Worm (Caenorhabditis elegans) whole organism, L2 larva: ENCODE measurements around the gene grsp-4.

Experiments
- C34F6.9 ChIP-seq: fragments of 150-350 bp; optimal IDR thresholded peaks from 2 replicates; lab custom pipeline; 2014; ENCODE audit warnings: missing biosample characterization, missing genetic modification characterization
- R02D3.7 ChIP-seq: fragments of 150-350 bp; optimal IDR thresholded peaks from 2 replicates; lab custom pipeline; 2014; ENCODE audit warnings: missing biosample characterization, missing genetic modification characterization
- Y55F3AM.14 ChIP-seq: fragments of 200-800 bp; sonication (Bioruptor generic); optimal IDR thresholded peaks from 2 replicates; lab custom pipeline; 2018; ENCODE audit warnings: mild to moderate bottlenecking, missing genetic modification characterization, missing compliant biosample characterization
- alr-1 ChIP-seq: fragments of 150-350 bp; optimal IDR thresholded peaks from 2 replicates; lab custom pipeline; 2014; ENCODE audit warnings: missing biosample characterization, missing genetic modification characterization
- aly-2 ChIP-seq: fragments of 150-350 bp; optimal IDR thresholded peaks from 2 replicates; lab custom pipeline; 2014; ENCODE audit warnings: missing biosample characterization, missing genetic modification characterization
- ama-1 ChIP-seq: fragments of 150-350 bp; optimal IDR thresholded peaks from 2 replicates; lab custom pipeline; 2018; ENCODE audit warnings: inconsistent platforms
- ceh-82 ChIP-seq: fragments of 150-350 bp; optimal IDR thresholded peaks from 2 replicates; lab custom pipeline; 2014; ENCODE audit warnings: missing biosample characterization, missing genetic modification characterization
- crh-2 ChIP-seq: sonication (generic microtip); optimal IDR thresholded peaks from 2 replicates; lab custom pipeline; 2017; ENCODE audit warnings: missing biosample characterization, missing genetic modification characterization
- dmd-4 ChIP-seq: sonication (generic microtip); optimal IDR thresholded peaks from 2 replicates; lab custom pipeline; 2017; ENCODE audit warnings: missing biosample characterization, missing genetic modification characterization
- egl-27 ChIP-seq: sonication (generic microtip); optimal IDR thresholded peaks from 3 replicates; lab custom pipeline; 2017; ENCODE audit warnings: missing biosample characterization, missing genetic modification reagents, missing genetic modification characterization
- fos-1 ChIP-seq: fragments of 150-350 bp; optimal IDR thresholded peaks from 2 replicates; lab custom pipeline; 2014; ENCODE audit warnings: missing biosample characterization, missing genetic modification characterization
- gmeb-1 ChIP-seq: fragments of 150-350 bp; optimal IDR thresholded peaks from 2 replicates; lab custom pipeline; 2014; ENCODE audit warnings: missing biosample characterization, missing genetic modification characterization
- lin-11 ChIP-seq: fragments of 150-350 bp; sonication (generic microtip); optimal IDR thresholded peaks from 2 replicates; lab custom pipeline; 2014; ENCODE audit warnings: missing biosample characterization, missing genetic modification characterization, inconsistent platforms, mixed read lengths
- lin-13 ChIP-seq: fragments of 150-350 bp; optimal IDR thresholded peaks from 2 replicates; lab custom pipeline; 2014; ENCODE audit warnings: missing biosample characterization, missing genetic modification reagents, missing genetic modification characterization
- lin-39 ChIP-seq: fragments of 150-350 bp; optimal IDR thresholded peaks from 2 replicates; lab custom pipeline; 2014; ENCODE audit warnings: missing biosample characterization, missing genetic modification reagents, missing genetic modification characterization
- mab-5 ChIP-seq: fragments of 150-350 bp; optimal IDR thresholded peaks from 2 replicates; lab custom pipeline; 2014; ENCODE audit warnings: missing biosample characterization, missing genetic modification characterization
- mbf-1 ChIP-seq: sonication (generic microtip); optimal IDR thresholded peaks from 2 replicates; lab custom pipeline; 2017; ENCODE audit warnings: missing biosample characterization, missing genetic modification characterization
- mdl-1 ChIP-seq, 2 experiments: fragments of 150-350 bp in 1 of 2; sonication (generic microtip) in 1 of 2; optimal IDR thresholded peaks; 2 replicates each; lab custom pipeline; 2017; ENCODE audit warnings: missing biosample characterization in 2 of 2, missing genetic modification characterization in 2 of 2
- nhr-10 ChIP-seq: sonication (generic microtip); optimal IDR thresholded peaks from 2 replicates; lab custom pipeline; 2017; ENCODE audit warnings: missing biosample characterization, missing genetic modification characterization
- nhr-11 ChIP-seq: fragments of 150-350 bp; optimal IDR thresholded peaks from 2 replicates; lab custom pipeline; 2014; ENCODE audit warnings: missing biosample characterization, missing genetic modification characterization
- nhr-129 ChIP-seq: fragments of 150-350 bp; optimal IDR thresholded peaks from 2 replicates; lab custom pipeline; 2014; ENCODE audit warnings: missing biosample characterization, missing genetic modification characterization
- nhr-237 ChIP-seq: fragments of 150-350 bp; optimal IDR thresholded peaks from 2 replicates; lab custom pipeline; 2014; ENCODE audit warnings: missing biosample characterization, missing genetic modification characterization
- nhr-25 ChIP-seq: fragments of 150-350 bp; sonication (generic microtip); optimal IDR thresholded peaks from 3 replicates; lab custom pipeline; 2014; ENCODE audit warnings: missing biosample characterization, missing genetic modification characterization
- nhr-77 ChIP-seq: fragments of 150-350 bp; optimal IDR thresholded peaks from 2 replicates; lab custom pipeline; 2014; ENCODE audit warnings: missing biosample characterization, missing genetic modification characterization
- peb-1 ChIP-seq: fragments of 150-350 bp; optimal IDR thresholded peaks from 2 replicates; lab custom pipeline; 2014; ENCODE audit warnings: missing biosample characterization, missing genetic modification characterization
- sem-4 ChIP-seq: fragments of 150-350 bp; optimal IDR thresholded peaks from 2 replicates; lab custom pipeline; 2014; ENCODE audit warnings: missing biosample characterization, missing genetic modification reagents, missing genetic modification characterization
- skn-1 ChIP-seq: sonication (generic microtip); optimal IDR thresholded peaks from 2 replicates; lab custom pipeline; 2017; ENCODE audit warnings: missing biosample characterization, missing genetic modification characterization
- sma-3 ChIP-seq: sonication (generic microtip); optimal IDR thresholded peaks from 2 replicates; lab custom pipeline; 2016; ENCODE audit warnings: missing genetic modification reagents, missing genetic modification characterization, missing compliant biosample characterization
- sma-9 ChIP-seq, 2 experiments: fragments of 150-350 bp in 1 of 2; sonication (generic microtip) in 1 of 2; optimal IDR thresholded peaks; 2 replicates each; lab custom pipeline; 2014 to 2016; ENCODE audit warnings: missing genetic modification characterization in 2 of 2, mild to moderate bottlenecking in 1 of 2, missing biosample characterization in 1 of 2, missing compliant biosample characterization in 1 of 2, missing genetic modification reagents in 1 of 2, moderate library complexity in 1 of 2
- unc-39 ChIP-seq: fragments of 150-350 bp; optimal IDR thresholded peaks from 2 replicates; lab custom pipeline; 2014; ENCODE audit warnings: missing biosample characterization, missing genetic modification characterization
- unc-55 ChIP-seq: fragments of 150-350 bp; sonication (generic microtip); optimal IDR thresholded peaks from 3 replicates; lab custom pipeline; 2014; ENCODE audit warnings: missing biosample characterization, missing genetic modification reagents, missing genetic modification characterization
- unc-62 ChIP-seq: fragments of 150-350 bp; optimal IDR thresholded peaks from 2 replicates; lab custom pipeline; 2014; ENCODE audit warnings: missing biosample characterization, missing genetic modification reagents, missing genetic modification characterization
- zag-1 ChIP-seq: fragments of 150-350 bp; optimal IDR thresholded peaks from 2 replicates; lab custom pipeline; 2014; ENCODE audit warnings: missing biosample characterization, missing genetic modification characterization
- ztf-1 ChIP-seq: fragments of 200-800 bp; sonication (Bioruptor generic); conservative IDR thresholded peaks from 2 replicates; pipeline ENCODE4 v1.3.6; 2022; ENCODE audit warnings: missing genetic modification characterization, missing compliant biosample characterization
- ztf-4 ChIP-seq: fragments of 150-350 bp; optimal IDR thresholded peaks from 2 replicates; lab custom pipeline; 2014; ENCODE audit warnings: missing biosample characterization, missing genetic modification characterization

Gene grsp-4

DNA sequence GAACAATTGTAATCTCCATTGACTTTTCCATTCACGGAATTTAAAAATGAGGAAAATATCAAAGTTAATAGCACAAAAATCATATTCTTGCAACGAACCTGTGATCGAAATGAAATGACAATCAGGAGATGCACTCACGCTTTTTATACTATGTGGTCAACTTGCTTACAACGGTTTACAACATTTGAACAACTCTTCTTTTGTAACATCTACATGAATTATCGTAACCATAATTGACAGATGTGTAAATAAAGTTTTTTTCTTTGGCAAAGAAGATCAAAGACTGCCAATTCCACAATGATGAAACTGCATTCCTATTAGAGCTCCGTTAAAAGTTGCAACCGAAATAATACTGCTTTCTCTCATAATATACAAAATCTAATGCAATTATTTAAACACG lies 15.0 kb downstream of the grsp-4 start, which contains the start of gene F07C4.10:
Gene F07C4.10 (minus strand): TSS at position 101 of the 400 bp plus-strand sequence.
- no peak for TF ChIP-seq Y55F3AM.14
- no peak for TF ChIP-seq alr-1 (tag; lab: Kevin White, UChicago)
- no peak for TF ChIP-seq nhr-77 (tag; lab: Kevin White, UChicago)
- TF ChIP-seq zag-1 (tag; lab: Kevin White, UChicago) = no peak
- TF ChIP-seq R02D3.7 (tag; lab: Kevin White, UChicago) = no peak
- TF ChIP-seq unc-39 (tag; lab: Kevin White, UChicago) = no peak
- TF ChIP-seq nhr-129 (tag; lab: Kevin White, UChicago) = no peak
- no peak for TF ChIP-seq nhr-10 (tag; lab: Kevin White, UChicago)
- no peak for TF ChIP-seq skn-1 (tag; lab: Kevin White, UChicago)
- TF ChIP-seq mbf-1 (tag; lab: Kevin White, UChicago) = no peak
- no peak for TF ChIP-seq lin-39 (tag; lab: Kevin White, UChicago)
- TF ChIP-seq lin-13 (GFP tag; lab: Kevin White, UChicago) = no peak
- TF ChIP-seq unc-55 (GFP tag; lab: Kevin White, UChicago) = no peak
- TF ChIP-seq dmd-4 (tag; lab: Kevin White, UChicago) = no peak
- no peak for TF ChIP-seq nhr-237 (tag; lab: Kevin White, UChicago)
- TF ChIP-seq sma-3 (GFP tag; lab: Kevin White, UChicago) = no peak
- no peak for TF ChIP-seq sma-9 (GFP tag; optimal IDR thresholded peaks at IDR 0.05; lab: Kevin White, UChicago)
- TF ChIP-seq sma-9 (tag; optimal IDR thresholded peaks at IDR 0.05; lab: Kevin White, UChicago) = no peak
- no peak for TF ChIP-seq fos-1 (tag; lab: Kevin White, UChicago)
- TF ChIP-seq mab-5 (tag; lab: Kevin White, UChicago) = no peak
- no peak for TF ChIP-seq egl-27

DNA sequence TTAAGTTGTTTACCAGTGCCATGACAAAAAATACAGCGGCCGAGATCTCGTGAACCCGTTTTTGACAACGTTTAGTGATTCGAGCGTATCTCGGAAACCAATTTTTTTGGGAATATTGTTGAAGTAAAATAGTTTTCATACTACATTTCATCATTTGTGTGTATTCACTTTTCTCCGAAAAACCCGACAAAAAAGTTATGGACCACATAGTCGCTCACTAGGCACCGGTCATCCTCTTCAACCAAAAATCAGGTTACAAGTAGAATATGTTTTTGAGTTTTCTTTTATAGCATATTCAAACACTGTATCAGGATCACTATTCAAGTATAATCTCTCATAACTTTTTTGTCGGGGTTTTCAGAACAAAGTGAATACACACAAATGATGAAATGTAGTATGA lies 17.0 kb downstream of the grsp-4 start:
- TF ChIP-seq nhr-25 (tag; lab: Kevin White, UChicago) = no peak
- no peak for TF ChIP-seq mdl-1 (tag; optimal IDR thresholded peaks at IDR 0.05; lab: Kevin White, UChicago)
- no peak for TF ChIP-seq gmeb-1 (tag; lab: Kevin White, UChicago)
- TF ChIP-seq lin-11 = no peak
- TF ChIP-seq lin-13 (GFP tag; lab: Kevin White, UChicago) = no peak
- TF ChIP-seq fos-1 (tag; lab: Kevin White, UChicago) = no peak
- TF ChIP-seq crh-2 (tag; lab: Kevin White, UChicago) = no peak

DNA sequence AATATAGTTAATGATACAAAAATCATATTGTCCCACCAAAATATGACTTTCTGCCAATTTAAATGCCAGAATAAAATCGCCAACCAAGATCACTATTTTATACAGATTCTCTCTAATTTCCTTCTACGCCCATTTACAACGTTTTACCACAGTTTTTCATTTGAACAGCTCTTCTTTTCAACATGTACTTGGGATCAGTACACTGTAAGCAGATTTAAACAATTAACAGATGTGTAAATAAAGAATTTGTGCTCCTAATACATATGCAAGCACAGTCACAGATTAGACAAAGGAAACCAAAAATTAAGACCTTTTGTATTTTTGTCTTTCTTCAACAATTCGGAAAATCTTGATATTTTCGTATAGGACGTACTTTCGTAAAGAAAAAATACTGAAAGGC lies 18.7 kb downstream of the grsp-4 start, which contains the start of gene F07C4.11:
Gene F07C4.11 (minus strand): TSS at position 101 of the 400 bp plus-strand sequence.
- no peak for TF ChIP-seq unc-62 (GFP tag; lab: Kevin White, UChicago)
- TF ChIP-seq aly-2 (tag; lab: Kevin White, UChicago) = no peak
- no peak for TF ChIP-seq nhr-237 (tag; lab: Kevin White, UChicago)
- TF ChIP-seq gmeb-1 (tag; lab: Kevin White, UChicago) = no peak
- no peak for TF ChIP-seq Y55F3AM.14
- TF ChIP-seq mab-5 (tag; lab: Kevin White, UChicago) = no peak
- TF ChIP-seq lin-11 = no peak
- no peak for TF ChIP-seq ztf-4 (tag; lab: Kevin White, UChicago)
- TF ChIP-seq sma-3 (GFP tag; lab: Kevin White, UChicago) = no peak
- no peak for TF ChIP-seq nhr-11
- no peak for TF ChIP-seq egl-27
- no peak for TF ChIP-seq unc-55 (GFP tag; lab: Kevin White, UChicago)
- TF ChIP-seq sma-9 (GFP tag; optimal IDR thresholded peaks at IDR 0.05; lab: Kevin White, UChicago) = no peak
- no peak for TF ChIP-seq sma-9 (tag; optimal IDR thresholded peaks at IDR 0.05; lab: Kevin White, UChicago)
- TF ChIP-seq mdl-1 (tag; optimal IDR thresholded peaks at IDR 0.05; lab: Kevin White, UChicago) = no peak
- TF ChIP-seq zag-1 (tag; lab: Kevin White, UChicago) = no peak
- no peak for TF ChIP-seq ama-1 (lab: Kevin White, UChicago)
- no peak for TF ChIP-seq C34F6.9 (tag; lab: Kevin White, UChicago)
- no peak for TF ChIP-seq R02D3.7 (tag; lab: Kevin White, UChicago)
- TF ChIP-seq, all 48 proteins: peak for 0

DNA sequence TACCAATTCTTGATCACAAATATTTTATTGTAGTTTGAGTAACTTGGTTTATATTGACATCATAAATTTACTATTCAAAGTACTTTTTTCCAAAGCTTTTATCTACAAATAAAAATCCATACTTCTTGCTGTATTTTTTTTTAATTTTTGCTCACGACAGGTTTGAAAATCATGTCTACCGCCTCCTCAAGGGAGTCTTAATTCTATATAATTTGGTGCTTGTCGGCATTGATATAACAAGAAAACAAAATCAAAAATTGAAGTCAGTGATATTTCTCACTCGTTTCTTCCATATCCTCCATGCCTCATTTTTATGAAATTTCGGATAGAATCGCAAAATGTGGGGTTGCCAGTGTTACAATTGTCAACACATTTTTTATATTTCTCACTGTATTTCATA lies 20.7 kb downstream of the grsp-4 start, which contains the start of gene str-47:
Gene str-47 (plus strand): TSS at position 301 of the 400 bp plus-strand sequence.
- no peak for TF ChIP-seq ztf-1 (GFP tag; lab: Robert Waterston, UW)
- no peak for TF ChIP-seq dmd-4 (tag; lab: Kevin White, UChicago)
- no peak for TF ChIP-seq mbf-1 (tag; lab: Kevin White, UChicago)
- no peak for TF ChIP-seq unc-39 (tag; lab: Kevin White, UChicago)
- no peak for TF ChIP-seq ceh-82 (tag; lab: Kevin White, UChicago)
- TF ChIP-seq nhr-10 (tag; lab: Kevin White, UChicago) = no peak
- no peak for TF ChIP-seq R02D3.7 (tag; lab: Kevin White, UChicago)
- no peak for TF ChIP-seq peb-1 (tag; lab: Kevin White, UChicago)
- TF ChIP-seq Y55F3AM.14 = no peak
- TF ChIP-seq lin-13 (GFP tag; lab: Kevin White, UChicago) = no peak
- no peak for TF ChIP-seq sem-4
- no peak for TF ChIP-seq crh-2 (tag; lab: Kevin White, UChicago)
- TF ChIP-seq nhr-77 (tag; lab: Kevin White, UChicago) = no peak
- TF ChIP-seq alr-1 (tag; lab: Kevin White, UChicago) = no peak
- TF ChIP-seq lin-11 = no peak
- TF ChIP-seq sma-9 (GFP tag; optimal IDR thresholded peaks at IDR 0.05; lab: Kevin White, UChicago) = no peak
- no peak for TF ChIP-seq sma-9 (tag; optimal IDR thresholded peaks at IDR 0.05; lab: Kevin White, UChicago)
